Worm (Caenorhabditis elegans) whole organism, young adult: ENCODE data around the gene evl-14.

Experiments
- bed-2 ChIP-seq: fragments of 200-800 bp; sonication (Bioruptor generic); IDR thresholded peaks from 2 replicates; pipeline ENCODE4 v1.3.6; 2022; ENCODE audit warnings: missing genetic modification reagents, missing genetic modification characterization, missing compliant biosample characterization
- hsf-1 ChIP-seq: fragments of 200-800 bp; sonication (Bioruptor generic); IDR thresholded peaks from 2 replicates; pipeline ENCODE4 v1.3.6; 2022; ENCODE audit warnings: missing genetic modification reagents, missing genetic modification characterization, missing compliant biosample characterization

- no peak for TF ChIP-seq bed-2 (GFP tag; lab: Robert Waterston, UW)
- no peak for TF ChIP-seq hsf-1 (GFP tag; lab: Robert Waterston, UW)
Observed at ce11 chrIII:4349799-4350198, 36.9 kb upstream of the evl-14 start, which contains the start of gene B0285.6.
